Fruit fly (Drosophila melanogaster) whole organism: Measurements from ENCODE around the gene CG15337.

Experiments used
- CG8478 ChIP-seq: fragments of >200 bp; optimal IDR thresholded peaks from 2 replicates; lab custom pipeline; 2018; ENCODE audit warnings: inconsistent platforms
- psq ChIP-seq: fragments of >200 bp; optimal IDR thresholded peaks from 2 replicates; lab custom pipeline; 2017

DNA sequence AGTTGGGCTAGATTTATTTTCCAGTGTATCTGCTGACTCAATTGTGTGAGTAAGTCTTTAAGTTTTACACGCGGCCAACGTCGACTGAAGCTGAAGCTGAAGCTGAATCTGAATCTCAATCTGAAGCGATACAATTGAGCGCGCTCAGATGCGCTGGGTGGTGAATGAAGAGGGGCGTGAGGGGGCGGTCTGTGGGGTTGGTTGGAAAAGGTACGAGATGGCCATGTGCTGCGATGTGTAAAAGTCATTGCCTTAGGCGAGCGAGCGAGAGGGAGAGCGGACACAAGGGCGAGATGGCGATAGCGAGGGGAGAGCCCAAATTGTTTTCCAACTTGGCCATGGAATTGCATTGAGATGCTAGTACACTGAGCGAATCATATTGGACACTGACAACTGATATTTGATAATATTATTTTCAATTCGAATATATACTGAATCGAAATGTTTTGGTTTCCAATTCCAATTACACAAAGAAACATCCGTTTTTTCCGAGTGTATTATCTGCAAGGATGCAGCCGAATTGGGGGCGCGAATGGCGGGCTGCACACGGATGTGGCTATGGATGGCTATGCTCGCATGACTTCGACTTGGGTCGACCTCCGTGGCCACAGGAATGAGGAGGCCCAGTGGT lies 36.9 kb downstream of the CG15337 start:
- no peak for TF ChIP-seq psq (lab: Kevin White, UChicago)
- TF ChIP-seq CG8478 (lab: Kevin White, UChicago) = no peak
